Fruit fly (Drosophila melanogaster) whole organism, embryonic: ENCODE data around the gene CG6959.

Experiments used
- Ada2b ChIP-seq: fragments of 200-800 bp; sonication (Bioruptor generic); IDR thresholded peaks from 2 replicates; pipeline ENCODE4 v1.3.6; 2022; ENCODE audit warnings: missing biosample characterization, missing genetic modification characterization
- Adf1 ChIP-seq: fragments of 200-800 bp; sonication (Bioruptor generic); IDR thresholded peaks from 2 replicates; pipeline ENCODE4 v1.3.6; 2022; ENCODE audit warnings: missing biosample characterization, missing genetic modification characterization
- Blimp-1 ChIP-seq: fragments of 200-800 bp; sonication (Bioruptor generic); optimal IDR thresholded peaks from 3 replicates; lab custom pipeline; 2018; ENCODE audit warnings: missing biosample characterization, missing genetic modification characterization, mild to moderate bottlenecking, moderate library complexity, missing genetic modification reagents
- CG10462 ChIP-seq: fragments of 200-800 bp; sonication (Bioruptor generic); optimal IDR thresholded peaks from 2 replicates; lab custom pipeline; 2016; ENCODE audit warnings: missing biosample characterization, missing genetic modification characterization
- CG11093 ChIP-seq: fragments of 200-800 bp; sonication (Bioruptor generic); IDR thresholded peaks from 3 replicates; pipeline ENCODE4 v1.3.6; 2022; ENCODE audit warnings: missing biosample characterization, missing genetic modification characterization
- CG11456 ChIP-seq: fragments of 200-800 bp; sonication (Bioruptor generic); IDR thresholded peaks from 3 replicates; pipeline ENCODE4 v1.3.6; 2022; ENCODE audit warnings: missing biosample characterization, missing genetic modification characterization
- CG12769 ChIP-seq: fragments of 200-800 bp; sonication (Bioruptor generic); optimal IDR thresholded peaks from 2 replicates; lab custom pipeline; 2019; ENCODE audit warnings: missing biosample characterization, mild to moderate bottlenecking, missing genetic modification characterization, moderate library complexity
- CG16813 ChIP-seq: fragments of 200-800 bp; sonication (Bioruptor generic); IDR thresholded peaks from 3 replicates; pipeline ENCODE4 v1.3.6; 2022; ENCODE audit warnings: missing biosample characterization, missing genetic modification characterization; ENCODE audit not compliant: partially characterized antibody
- CG1832 ChIP-seq: fragments of 200-800 bp; sonication (Bioruptor generic); optimal IDR thresholded peaks from 2 replicates; lab custom pipeline; 2017; ENCODE audit warnings: missing biosample characterization, mild to moderate bottlenecking, missing genetic modification characterization, inconsistent platforms
- CG34422 ChIP-seq: fragments of 200-800 bp; sonication (Bioruptor generic); IDR thresholded peaks from 3 replicates; pipeline ENCODE4 v1.3.6; 2022; ENCODE audit warnings: missing biosample characterization, missing genetic modification characterization
- CG3838 ChIP-seq: fragments of 200-800 bp; sonication (Bioruptor generic); optimal IDR thresholded peaks from 3 replicates; lab custom pipeline; 2016; ENCODE audit warnings: missing biosample characterization, missing genetic modification characterization
- CG43689 ChIP-seq: fragments of 200-800 bp; sonication (Bioruptor generic); IDR thresholded peaks from 2 replicates; pipeline ENCODE4 v1.3.6; 2022; ENCODE audit warnings: missing biosample characterization, missing genetic modification characterization
- CG4617 ChIP-seq: fragments of 200-800 bp; sonication (Bioruptor generic); optimal IDR thresholded peaks from 3 replicates; lab custom pipeline; 2016; ENCODE audit warnings: missing biosample characterization, missing genetic modification characterization, borderline replicate concordance
- CG6791 ChIP-seq: fragments of 200-800 bp; sonication (Bioruptor generic); IDR thresholded peaks from 3 replicates; pipeline ENCODE4 v1.3.6; 2022; ENCODE audit warnings: missing biosample characterization, missing genetic modification characterization; ENCODE audit not compliant: partially characterized antibody
- CG7556 ChIP-seq: fragments of 200-800 bp; sonication (Bioruptor generic); optimal IDR thresholded peaks from 2 replicates; lab custom pipeline; 2017; ENCODE audit warnings: missing biosample characterization, mild to moderate bottlenecking, missing genetic modification characterization
- Chrac-16 ChIP-seq: fragments of 200-800 bp; sonication (Bioruptor generic); optimal IDR thresholded peaks from 3 replicates; lab custom pipeline; 2016; ENCODE audit warnings: missing biosample characterization, missing genetic modification characterization
- Deaf1 ChIP-seq: fragments of 200-800 bp; optimal IDR thresholded peaks from 3 replicates; lab custom pipeline; 2019; ENCODE audit warnings: missing biosample characterization, mild to moderate bottlenecking, missing genetic modification characterization, moderate library complexity
- Dek ChIP-seq: fragments of 200-800 bp; sonication (Bioruptor generic); optimal IDR thresholded peaks from 3 replicates; lab custom pipeline; 2019; ENCODE audit warnings: missing biosample characterization, mild to moderate bottlenecking, missing genetic modification characterization, moderate library complexity
- Dll ChIP-seq: fragments of 200-800 bp; sonication (Bioruptor generic); IDR thresholded peaks from 4 replicates; pipeline ENCODE4 v1.3.6; 2022; ENCODE audit warnings: missing biosample characterization, missing genetic modification characterization; ENCODE audit not compliant: partially characterized antibody
- HHEX ChIP-seq: fragments of 200-800 bp; sonication (Bioruptor generic); optimal IDR thresholded peaks from 3 replicates; lab custom pipeline; 2017; ENCODE audit warnings: missing biosample characterization, mild to moderate bottlenecking, missing genetic modification characterization, missing genetic modification reagents
- Kr ChIP-seq: fragments of 200-800 bp; sonication (Bioruptor generic); optimal IDR thresholded peaks from 2 replicates; lab custom pipeline; 2017; ENCODE audit warnings: missing biosample characterization, mild to moderate bottlenecking, missing genetic modification characterization
- Lim3 ChIP-seq: fragments of 200-800 bp; sonication (Bioruptor generic); IDR thresholded peaks from 2 replicates; pipeline ENCODE4 v1.3.6; 2022; ENCODE audit warnings: missing biosample characterization, missing genetic modification characterization
- Med ChIP-seq: fragments of 200-800 bp; sonication (Bioruptor generic); peaks from one replicate; lab custom pipeline; 2016; ENCODE audit warnings: missing biosample characterization, missing genetic modification characterization, mild to moderate bottlenecking, inconsistent platforms, moderate library complexity
- Six4 ChIP-seq: fragments of 200-800 bp; sonication (Bioruptor generic); optimal IDR thresholded peaks from 2 replicates; lab custom pipeline; 2016; ENCODE audit warnings: missing biosample characterization, missing genetic modification characterization
- Taf1 ChIP-seq: fragments of 200-800 bp; sonication (Bioruptor generic); IDR thresholded peaks from 2 replicates; pipeline ENCODE4 v1.3.6; 2022; ENCODE audit warnings: missing biosample characterization, missing genetic modification characterization
- al ChIP-seq: fragments of 200-800 bp; sonication (Bioruptor generic); IDR thresholded peaks from 2 replicates; pipeline ENCODE4 v1.3.6; 2022; ENCODE audit warnings: missing biosample characterization, missing genetic modification characterization
- cg ChIP-seq: fragments of 200-800 bp; sonication (Bioruptor generic); optimal IDR thresholded peaks from 3 replicates; lab custom pipeline; 2019; ENCODE audit warnings: missing biosample characterization, mild to moderate bottlenecking, missing genetic modification characterization, moderate library complexity
- chm ChIP-seq: fragments of 200-800 bp; sonication (Bioruptor generic); IDR thresholded peaks from 2 replicates; pipeline ENCODE4 v1.3.6; 2022; ENCODE audit warnings: missing biosample characterization, missing genetic modification characterization
- crc ChIP-seq: fragments of 200-800 bp; sonication (Bioruptor generic); optimal IDR thresholded peaks from 2 replicates; lab custom pipeline; 2016; ENCODE audit warnings: missing biosample characterization, missing genetic modification characterization
- croc ChIP-seq: fragments of 200-800 bp; sonication (Bioruptor generic); conservative IDR thresholded peaks from 3 replicates; pipeline ENCODE4 v1.3.6; 2022; ENCODE audit warnings: missing biosample characterization, missing genetic modification characterization
- da ChIP-seq: fragments of 200-800 bp; sonication (Bioruptor generic); optimal IDR thresholded peaks from 2 replicates; lab custom pipeline; 2016; ENCODE audit warnings: missing biosample characterization, missing genetic modification characterization
- disco-r ChIP-seq: fragments of 200-800 bp; sonication (Bioruptor generic); optimal IDR thresholded peaks from 2 replicates; lab custom pipeline; 2016; ENCODE audit warnings: missing biosample characterization, missing genetic modification characterization
- dpn ChIP-seq, 2 experiments: fragments of 200-800 bp; sonication (Bioruptor generic); optimal IDR thresholded peaks; 3 replicates each; lab custom pipeline; 2016; ENCODE audit warnings: missing biosample characterization in 2 of 2, missing genetic modification characterization in 2 of 2
- gem ChIP-seq: fragments of 200-800 bp; sonication (Bioruptor generic); optimal IDR thresholded peaks from 2 replicates; lab custom pipeline; 2019; ENCODE audit warnings: missing biosample characterization, mild to moderate bottlenecking, missing genetic modification characterization, moderate library complexity
- gt ChIP-seq: fragments of 200-800 bp; sonication (Bioruptor generic); IDR thresholded peaks from 2 replicates; pipeline ENCODE4 v1.3.6; 2022; ENCODE audit warnings: missing biosample characterization, missing genetic modification characterization
- kah ChIP-seq: fragments of 200-800 bp; sonication (Bioruptor generic); optimal IDR thresholded peaks from 2 replicates; lab custom pipeline; 2018; ENCODE audit warnings: missing biosample characterization, mild to moderate bottlenecking, missing genetic modification characterization
- ken ChIP-seq: fragments of 200-800 bp; sonication (Bioruptor generic); IDR thresholded peaks from 3 replicates; pipeline ENCODE4 v1.3.6; 2022; ENCODE audit warnings: missing biosample characterization, missing genetic modification characterization
- knrl ChIP-seq: fragments of 200-800 bp; sonication (Bioruptor generic); IDR thresholded peaks from 3 replicates; pipeline ENCODE4 v1.3.6; 2022; ENCODE audit warnings: missing biosample characterization, missing genetic modification characterization; ENCODE audit not compliant: partially characterized antibody
- lilli ChIP-seq: fragments of 200-800 bp; sonication (Bioruptor generic); optimal IDR thresholded peaks from 3 replicates; lab custom pipeline; 2016; ENCODE audit warnings: missing biosample characterization, missing genetic modification characterization
- nerfin-2 ChIP-seq: fragments of 200-800 bp; sonication (Bioruptor generic); IDR thresholded peaks from 2 replicates; pipeline ENCODE4 v1.3.6; 2022; ENCODE audit warnings: missing biosample characterization, missing genetic modification characterization; ENCODE audit not compliant: partially characterized antibody
- pho ChIP-seq: fragments of 200-800 bp; sonication (Bioruptor generic); optimal IDR thresholded peaks from 2 replicates; lab custom pipeline; 2016; ENCODE audit warnings: missing biosample characterization, missing genetic modification characterization
- scrt ChIP-seq: fragments of 200-800 bp; sonication (Bioruptor generic); optimal IDR thresholded peaks from 2 replicates; lab custom pipeline; 2018; ENCODE audit warnings: missing biosample characterization, mild to moderate bottlenecking, missing genetic modification characterization, moderate library complexity
- sisA ChIP-seq: fragments of 200-800 bp; sonication (Bioruptor generic); IDR thresholded peaks from 2 replicates; pipeline ENCODE4 v1.3.6; 2022; ENCODE audit warnings: missing biosample characterization, missing genetic modification characterization
- sna ChIP-seq: fragments of 200-800 bp; sonication (Bioruptor generic); IDR thresholded peaks from 2 replicates; pipeline ENCODE4 v1.3.6; 2022; ENCODE audit warnings: missing biosample characterization, missing genetic modification characterization; ENCODE audit not compliant: partially characterized antibody
- sqz ChIP-seq: fragments of 200-800 bp; sonication (Bioruptor generic); optimal IDR thresholded peaks from 3 replicates; lab custom pipeline; 2018; ENCODE audit warnings: missing biosample characterization, mild to moderate bottlenecking, missing genetic modification characterization
- trem ChIP-seq: fragments of 200-800 bp; optimal IDR thresholded peaks from 3 replicates; lab custom pipeline; 2019; ENCODE audit warnings: missing biosample characterization, mild to moderate bottlenecking, missing genetic modification characterization, moderate library complexity
- twi ChIP-seq: fragments of 200-800 bp; optimal IDR thresholded peaks from 2 replicates; lab custom pipeline; 2019; ENCODE audit warnings: missing biosample characterization, mild to moderate bottlenecking, missing genetic modification characterization, moderate library complexity
- tx ChIP-seq: fragments of 200-800 bp; sonication (Bioruptor generic); optimal IDR thresholded peaks from 2 replicates; lab custom pipeline; 2016; ENCODE audit warnings: missing biosample characterization, missing genetic modification characterization
- vvl ChIP-seq: fragments of 200-800 bp; sonication (Bioruptor generic); IDR thresholded peaks from 2 replicates; pipeline ENCODE4 v1.3.6; 2022; ENCODE audit warnings: missing biosample characterization, missing genetic modification characterization
- zen2 ChIP-seq: fragments of 200-800 bp; sonication (Bioruptor generic); IDR thresholded peaks from 3 replicates; pipeline ENCODE4 v1.3.6; 2022; ENCODE audit warnings: missing biosample characterization, missing genetic modification characterization; ENCODE audit not compliant: partially characterized antibody

CG6959 gene

dm6 chr3R:11869169-11869568 is at the start of gene CG6959:
Gene CG6959, minus strand, starts transcription at chr3R:11869460.
- TF ChIP-seq nerfin-2 (GFP tag; lab: Robert Waterston, UW) (peak; percentile 46; the same call in 1 of the 2 replicates), crc (GFP tag; lab: Kevin White, UChicago) (no peak), scrt (GFP tag; lab: Kevin White, UChicago) (no peak), chm (peak; percentile 24), HHEX (GFP tag; lab: Kevin White, UChicago) (no peak), gem (tag; lab: Kevin White, UChicago) (no peak), croc (GFP tag; lab: Robert Waterston, UW) (no peak), CG1832 (GFP tag; lab: Kevin White, UChicago) (no peak), kah (no peak), CG4617 (GFP tag; lab: Kevin White, UChicago) (no peak), Kr (GFP tag; lab: Kevin White, UChicago) (no peak), trem (no peak), Taf1 (no peak), Deaf1 (tag; lab: Kevin White, UChicago) (peak; percentile 77), zen2 (GFP tag; lab: Robert Waterston, UW) (0 out of 3 replicates have a peak, but pooled peaks have one; percentile 14), CG34422 (peak; percentile 50; the same call in 1 of the 3 replicates), al (GFP tag; lab: Robert Waterston, UW) (no peak), ken (GFP tag; lab: Robert Waterston, UW) (no peak; the same call in 2 of the 3 replicates), da (GFP tag; lab: Kevin White, UChicago) (no peak), CG12769 (tag; lab: Kevin White, UChicago) (peak; percentile 78), CG6791 (GFP tag; lab: Robert Waterston, UW) (0 out of 3 replicates have a peak, but pooled peaks have one; percentile 21), CG16813 (peak; percentile 9; the same call in 1 of the 3 replicates), tx (GFP tag; lab: Kevin White, UChicago) (peak; percentile 5), sna (GFP tag; lab: Robert Waterston, UW) (0 out of 2 replicates have a peak, but pooled peaks have one; percentile 35), Adf1 (peak; percentile 98), cg (GFP tag; lab: Kevin White, UChicago) (peak; percentile 23), Chrac-16 (no peak), Six4 (no peak), lilli (GFP tag; lab: Kevin White, UChicago) (no peak), disco-r (GFP tag; lab: Kevin White, UChicago) (no peak), CG3838 (GFP tag; lab: Kevin White, UChicago) (no peak), sisA (GFP tag; lab: Robert Waterston, UW) (no peak), Dek (no peak), pho (GFP tag; lab: Kevin White, UChicago) (peak; percentile 16), CG10462 (no peak), Blimp-1 (no peak), Med (GFP tag; lab: Kevin White, UChicago) (peak; percentile 92), Ada2b (no peak), gt (GFP tag; lab: Robert Waterston, UW) (no peak), knrl (GFP tag; lab: Robert Waterston, UW) (0 out of 3 replicates have a peak, but pooled peaks have one; percentile 12), twi (no peak), CG43689 (GFP tag; lab: Robert Waterston, UW) (no peak), CG11093 (GFP tag; lab: Robert Waterston, UW) (no peak), Lim3 (GFP tag; lab: Robert Waterston, UW) (no peak), dpn (GFP tag; optimal IDR thresholded peaks at IDR 0.05; lab: Kevin White, UChicago) (no peak), sqz (no peak), CG7556 (GFP tag; lab: Kevin White, UChicago) (no peak), Dll (GFP tag; lab: Robert Waterston, UW) (0 out of 4 replicates have a peak, but pooled peaks have one; percentile 15), vvl (GFP tag; lab: Robert Waterston, UW) (peak; percentile 37; the same call in 1 of the 2 replicates), CG11456 (GFP tag; lab: Robert Waterston, UW) (peak; percentile 50; the same call in 1 of the 3 replicates)
